Worm (Caenorhabditis elegans) whole organism, young adult: ENCODE measurements around the gene ZC373.5.

ENCODE experiments used
- B0035.1 ChIP-seq: sonication (generic microtip); optimal IDR thresholded peaks from 2 replicates; lab custom pipeline; 2016; ENCODE audit warnings: missing genetic modification characterization, mild to moderate bottlenecking, missing compliant biosample characterization, missing genotype, missing genetic modification reagents
- B0261.1 ChIP-seq: sonication (generic microtip); optimal IDR thresholded peaks from 2 replicates; lab custom pipeline; 2016; ENCODE audit warnings: mild to moderate bottlenecking, missing genetic modification characterization, moderate library complexity, missing compliant biosample characterization
- C06A6.2 ChIP-seq: fragments of 200-800 bp; sonication (Bioruptor generic); conservative IDR thresholded peaks from 2 replicates; pipeline ENCODE4 v1.3.6; 2022; ENCODE audit warnings: missing genetic modification characterization, missing compliant biosample characterization
- F37B4.10 ChIP-seq: fragments of 200-800 bp; sonication (Bioruptor generic); IDR thresholded peaks from 2 replicates; pipeline ENCODE4 v1.3.6; 2022; ENCODE audit warnings: missing genetic modification characterization, missing compliant biosample characterization
- F39B2.1 ChIP-seq: fragments of 200-800 bp; sonication (Bioruptor generic); IDR thresholded peaks from 2 replicates; pipeline ENCODE4 v1.3.6; 2022; ENCODE audit warnings: missing genetic modification reagents, missing genetic modification characterization, missing compliant biosample characterization
- F49E8.2 ChIP-seq: sonication (generic microtip); optimal IDR thresholded peaks from 3 replicates; lab custom pipeline; 2017; ENCODE audit warnings: missing genetic modification characterization, mild to moderate bottlenecking, missing compliant biosample characterization, antibody characterized with exemption, moderate library complexity; ENCODE audit not compliant: insufficient read depth
- F52B5.7 ChIP-seq: sonication (generic microtip); optimal IDR thresholded peaks from 2 replicates; lab custom pipeline; 2016; ENCODE audit warnings: mild to moderate bottlenecking, missing genetic modification characterization, missing compliant biosample characterization
- K11D2.4 ChIP-seq: fragments of 200-800 bp; sonication (Bioruptor generic); IDR thresholded peaks from 2 replicates; pipeline ENCODE4 v1.3.6; 2022; ENCODE audit warnings: missing genetic modification reagents, missing genetic modification characterization, missing compliant biosample characterization
- T26A5.8 ChIP-seq: sonication (generic microtip); optimal IDR thresholded peaks from 2 replicates; lab custom pipeline; 2016; ENCODE audit warnings: missing genetic modification characterization, missing compliant biosample characterization
- akir-1 ChIP-seq: fragments of 200-800 bp; sonication (Bioruptor generic); optimal IDR thresholded peaks from 2 replicates; lab custom pipeline; 2018; ENCODE audit warnings: mild to moderate bottlenecking, missing genetic modification characterization, moderate library complexity, missing compliant biosample characterization
- aptf-3 ChIP-seq: fragments of 200-800 bp; sonication (Bioruptor generic); IDR thresholded peaks from 2 replicates; pipeline ENCODE4 v1.3.6; 2022; ENCODE audit warnings: missing genetic modification characterization, missing compliant biosample characterization
- ceh-79 ChIP-seq: sonication (generic microtip); optimal IDR thresholded peaks from 2 replicates; lab custom pipeline; 2017; ENCODE audit warnings: mild to moderate bottlenecking, missing genetic modification characterization, missing compliant biosample characterization
- chd-7 ChIP-seq: sonication (generic microtip); optimal IDR thresholded peaks from 2 replicates; lab custom pipeline; 2016; ENCODE audit warnings: mild to moderate bottlenecking, missing genetic modification characterization, moderate library complexity, missing compliant biosample characterization
- dox-1 ChIP-seq: fragments of 200-800 bp; sonication (Bioruptor generic); IDR thresholded peaks from 2 replicates; pipeline ENCODE4 v1.3.6; 2022; ENCODE audit warnings: missing genetic modification reagents, missing genetic modification characterization, missing compliant biosample characterization
- dpl-1 ChIP-seq: fragments of 150-350 bp; optimal IDR thresholded peaks from 2 replicates; lab custom pipeline; 2014; ENCODE audit warnings: missing biosample characterization, missing genetic modification reagents, missing genetic modification characterization
- ets-4 ChIP-seq: fragments of 200-800 bp; sonication (Bioruptor generic); optimal IDR thresholded peaks from 2 replicates; lab custom pipeline; 2018; ENCODE audit warnings: mild to moderate bottlenecking, missing genetic modification characterization, missing compliant biosample characterization
- hmg-20 ChIP-seq: fragments of 200-800 bp; sonication (Bioruptor generic); IDR thresholded peaks from 2 replicates; pipeline ENCODE4 v1.3.6; 2022; ENCODE audit warnings: missing genetic modification reagents, missing genetic modification characterization, missing compliant biosample characterization
- let-526 ChIP-seq: fragments of 200-800 bp; sonication (Bioruptor generic); IDR thresholded peaks from 2 replicates; pipeline ENCODE4 v1.3.6; 2022; ENCODE audit warnings: missing genetic modification reagents, missing genetic modification characterization, missing compliant biosample characterization
- lin-35 ChIP-seq, 3 experiments: fragments of 150-350 bp in 2 of 3; sonication (generic microtip) in 1 of 3; optimal IDR thresholded peaks; 2 replicates each; lab custom pipeline; 2014 to 2018; ENCODE audit warnings: missing biosample characterization in 3 of 3, missing genetic modification characterization in 3 of 3, missing genetic modification reagents in 3 of 3
- lir-1 ChIP-seq: fragments of 200-800 bp; sonication (Bioruptor generic); conservative IDR thresholded peaks from 2 replicates; pipeline ENCODE4 v1.3.6; 2022; ENCODE audit warnings: missing genetic modification reagents, missing genetic modification characterization, missing compliant biosample characterization
- madf-8 ChIP-seq: fragments of 200-800 bp; sonication (Bioruptor generic); conservative IDR thresholded peaks from 2 replicates; pipeline ENCODE4 v1.3.6; 2022; ENCODE audit warnings: missing genetic modification reagents, missing genetic modification characterization, missing compliant biosample characterization
- nhr-80 ChIP-seq: sonication (generic microtip); optimal IDR thresholded peaks from 2 replicates; lab custom pipeline; 2016; ENCODE audit warnings: missing genetic modification characterization, missing compliant biosample characterization
- rcor-1 ChIP-seq: fragments of 200-800 bp; sonication (Bioruptor generic); IDR thresholded peaks from 2 replicates; pipeline ENCODE4 v1.3.6; 2022; ENCODE audit warnings: missing genetic modification reagents, missing genetic modification characterization, missing compliant biosample characterization
- sea-2 ChIP-seq: fragments of 200-800 bp; sonication (Bioruptor generic); IDR thresholded peaks from 2 replicates; pipeline ENCODE4 v1.3.6; 2022; ENCODE audit warnings: missing genetic modification characterization, missing compliant biosample characterization
- snpc-1.1 ChIP-seq: sonication (generic microtip); optimal IDR thresholded peaks from 2 replicates; lab custom pipeline; 2017; ENCODE audit warnings: missing genetic modification characterization, mild to moderate bottlenecking, missing compliant biosample characterization, antibody characterized with exemption, moderate library complexity, missing genotype, missing genetic modification reagents; ENCODE audit not compliant: insufficient read depth
- snpc-1.3 ChIP-seq: sonication (generic microtip); optimal IDR thresholded peaks from 2 replicates; lab custom pipeline; 2017; ENCODE audit warnings: missing genetic modification characterization, mild to moderate bottlenecking, missing compliant biosample characterization, antibody characterized with exemption, moderate library complexity, missing genotype, missing genetic modification reagents; ENCODE audit not compliant: insufficient read depth
- snpc-3.4 ChIP-seq: sonication (generic microtip); optimal IDR thresholded peaks from 2 replicates; lab custom pipeline; 2017; ENCODE audit warnings: missing genetic modification characterization, mild to moderate bottlenecking, missing compliant biosample characterization, antibody characterized with exemption, moderate library complexity, missing genotype, missing genetic modification reagents
- snpc-4 ChIP-seq, 5 experiments: fragments of 150-350 bp in 1 of 5; sonication (generic microtip) in 4 of 5; optimal IDR thresholded peaks; 2 replicates each; lab custom pipeline; 2014 to 2018; ENCODE audit warnings: missing genetic modification characterization in 5 of 5, missing biosample characterization in 3 of 5, antibody characterized with exemption in 2 of 5, mild to moderate bottlenecking in 2 of 5, missing compliant biosample characterization in 2 of 5, missing genotype in 2 of 5, moderate library complexity in 2 of 5, missing genetic modification reagents in 1 of 5
- zim-3 ChIP-seq: sonication (generic microtip); optimal IDR thresholded peaks from 2 replicates; lab custom pipeline; 2017; ENCODE audit warnings: mild to moderate bottlenecking, missing genetic modification characterization, moderate library complexity, missing compliant biosample characterization
- ztf-28 ChIP-seq: fragments of 200-800 bp; sonication (Bioruptor generic); IDR thresholded peaks from 2 replicates; pipeline ENCODE4 v1.3.6; 2022; ENCODE audit warnings: missing genetic modification reagents, missing genetic modification characterization, missing compliant biosample characterization

The ZC373.5 gene

DNA sequence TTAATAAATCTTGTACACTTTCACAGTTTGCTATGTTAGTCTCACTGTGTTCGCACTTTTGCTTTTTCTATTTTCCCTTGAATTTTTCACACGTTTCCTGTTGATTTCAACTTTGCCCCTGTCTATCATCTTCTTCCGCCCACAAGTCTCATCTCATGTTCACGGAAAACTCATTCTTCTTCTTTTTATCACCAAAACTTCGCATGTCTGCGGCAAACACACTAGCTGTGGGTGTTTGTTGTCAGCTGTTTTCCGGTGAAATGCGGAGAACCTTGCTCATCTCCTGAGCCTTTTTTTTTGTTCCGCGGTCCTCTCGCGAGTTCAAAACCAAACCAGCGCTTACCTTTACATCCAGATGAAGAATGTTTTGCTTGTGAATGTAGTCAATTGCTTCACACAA, 5.7 kb downstream of the ZC373.5 start:
- no peak for TF ChIP-seq ztf-28
- 0 out of 2 replicates have a peak, but pooled peaks have one; percentile 48 for TF ChIP-seq K11D2.4 (GFP tag; lab: Robert Waterston, UW)

DNA sequence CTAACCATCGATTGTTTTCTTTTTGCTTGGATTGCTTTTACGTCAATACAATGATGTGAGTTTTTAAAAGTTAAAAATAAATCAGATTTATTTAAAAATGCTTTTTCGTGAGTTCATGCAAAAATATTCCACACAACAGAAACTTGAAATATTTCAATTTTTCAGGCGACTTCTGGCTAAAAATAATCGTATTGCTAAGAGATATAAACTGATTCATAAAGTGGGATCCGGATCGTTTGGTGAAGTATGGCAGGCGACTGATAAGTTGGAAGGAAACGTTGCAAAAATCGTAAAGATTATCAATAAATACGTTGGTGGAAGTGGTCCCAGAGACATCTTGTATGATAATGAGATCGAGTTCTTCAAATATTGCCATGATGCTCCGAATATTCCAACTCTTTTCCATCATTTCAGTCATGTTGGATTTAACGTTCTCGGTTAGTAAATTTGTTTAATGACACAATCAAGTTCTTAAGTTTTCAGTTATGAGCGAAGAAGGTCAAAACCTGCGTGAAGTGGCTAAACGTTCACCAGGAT, 13.6 kb downstream of the ZC373.5 start, which contains the start of gene ZC373.3:
Gene ZC373.3 (plus strand): TSS at position 51 of the 537 bp plus-strand sequence.
- TF ChIP-seq lin-35 (GFP tag; optimal IDR thresholded peaks at IDR 0.05; lab: Kevin White, UChicago), result no peak
- no peak for TF ChIP-seq B0035.1
- no peak for TF ChIP-seq dox-1
- no peak for TF ChIP-seq ceh-79 (tag; lab: Kevin White, UChicago)
- TF ChIP-seq F37B4.10 (GFP tag; lab: Robert Waterston, UW), result no peak
- TF ChIP-seq snpc-1.3 (tag; lab: Kevin White, UChicago), result no peak
- TF ChIP-seq chd-7, result no peak
- TF ChIP-seq C06A6.2 (GFP tag; lab: Robert Waterston, UW), result no peak
- TF ChIP-seq F49E8.2 (tag; lab: Kevin White, UChicago), result no peak

DNA sequence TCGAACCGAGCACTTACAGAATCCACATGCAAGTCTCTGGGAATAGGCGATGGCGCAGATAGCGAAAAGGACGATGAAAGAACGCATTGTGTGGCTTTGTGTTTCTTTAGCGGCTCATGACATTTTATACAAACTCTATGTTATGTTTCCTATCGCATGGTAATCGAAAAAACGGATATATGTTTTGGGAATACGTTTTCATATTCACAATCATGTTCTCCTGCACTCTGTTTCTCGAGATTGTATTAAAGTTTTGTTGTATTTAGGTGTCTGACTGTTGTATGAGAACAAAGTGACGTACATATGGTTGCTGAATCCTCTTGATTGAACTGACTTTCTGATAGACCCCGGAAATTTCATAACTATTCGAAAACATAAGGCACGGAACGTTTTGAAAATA, 15.9 kb downstream of the ZC373.5 start, which contains the start of gene ZC373.2:
Gene ZC373.2 (minus strand): TSS at position 101 of the 400 bp plus-strand sequence.
- TF ChIP-seq akir-1 (GFP tag; lab: Kevin White, UChicago), result no peak
- no peak for TF ChIP-seq dpl-1 (GFP tag; lab: Kevin White, UChicago)
- no peak for TF ChIP-seq sea-2
- TF ChIP-seq aptf-3 (GFP tag; lab: Robert Waterston, UW), result no peak
- TF ChIP-seq let-526, result no peak
- TF ChIP-seq ets-4 (GFP tag; lab: Kevin White, UChicago), result no peak
- TF ChIP-seq F39B2.1 (GFP tag; lab: Robert Waterston, UW), result no peak
- no peak for TF ChIP-seq T26A5.8 (tag; lab: Kevin White, UChicago)
- no peak for TF ChIP-seq zim-3
- no peak for TF ChIP-seq rcor-1 (GFP tag; lab: Robert Waterston, UW)
- TF ChIP-seq lir-1 (GFP tag; lab: Robert Waterston, UW), result no peak
- no peak for TF ChIP-seq F52B5.7
- TF ChIP-seq snpc-4 (GFP tag; optimal IDR thresholded peaks at IDR 0.05; lab: Kevin White, UChicago), result no peak
- no peak for TF ChIP-seq snpc-4 (tag; optimal IDR thresholded peaks at IDR 0.05; lab: Kevin White, UChicago)
- TF ChIP-seq, all 124 proteins: peak for 0

DNA sequence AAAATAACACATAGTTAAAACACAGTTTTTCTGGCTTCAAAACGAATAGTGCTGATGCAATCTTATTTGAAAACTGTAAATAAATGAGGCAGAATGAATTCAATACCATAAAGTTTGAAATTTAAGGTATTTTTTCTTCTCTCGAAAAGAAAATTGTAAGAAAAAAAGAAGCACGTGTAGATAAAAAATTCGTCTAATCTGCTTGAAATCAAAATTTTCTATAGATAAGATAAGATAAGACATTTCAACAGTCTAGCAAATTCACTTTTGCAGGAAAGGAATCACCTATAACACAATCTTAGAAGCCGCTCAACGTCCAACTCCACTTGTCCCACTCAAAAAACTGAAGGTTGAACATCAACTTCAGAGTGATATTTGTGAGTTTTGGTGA, 19.8 kb downstream of the ZC373.5 start:
- no peak for TF ChIP-seq snpc-3.4 (tag; lab: Kevin White, UChicago)
- no peak for TF ChIP-seq B0261.1 (tag; lab: Kevin White, UChicago)
- TF ChIP-seq madf-8 (GFP tag; lab: Robert Waterston, UW), result no peak
- TF ChIP-seq snpc-1.3 (tag; lab: Kevin White, UChicago), result no peak
- no peak for TF ChIP-seq hmg-20 (GFP tag; lab: Robert Waterston, UW)
- TF ChIP-seq, all 124 proteins: peak for 0

DNA sequence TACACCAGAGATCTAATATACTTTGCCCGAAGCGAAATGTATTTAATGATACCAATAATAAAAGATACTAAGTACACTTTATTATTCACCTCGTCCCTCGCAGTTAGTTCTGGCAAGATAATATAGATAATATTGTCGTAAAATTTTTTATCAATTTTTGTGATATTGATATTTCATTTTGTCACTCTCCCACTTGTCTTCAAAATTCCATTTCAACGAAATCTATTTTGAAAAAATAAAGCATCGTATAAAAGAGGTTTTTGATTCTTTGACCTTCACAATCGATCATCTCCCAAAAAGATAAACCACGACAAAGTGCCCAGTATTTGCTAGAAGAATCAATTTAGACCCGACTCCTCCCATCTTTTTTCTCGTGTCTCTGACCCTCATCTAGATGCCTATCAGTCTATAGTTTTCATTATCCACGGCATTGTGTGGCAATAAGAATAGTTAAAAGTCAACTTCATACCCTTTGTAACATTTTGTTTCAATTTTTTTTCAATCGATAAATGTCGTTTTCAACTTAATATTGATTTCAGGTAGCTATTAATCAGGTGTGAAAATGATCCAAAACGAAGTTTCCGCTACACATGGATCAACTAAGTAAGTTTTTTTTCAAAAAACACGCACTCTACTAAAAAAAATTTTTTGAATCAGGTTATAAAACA, 20.3 kb downstream of the ZC373.5 start, which contains the start of gene cbs-1:
Gene cbs-1 (plus strand): TSS at position 534 of the 668 bp plus-strand sequence.
- TF ChIP-seq snpc-1.1 (tag; lab: Kevin White, UChicago), result no peak
- peak; percentile 9 for TF ChIP-seq nhr-80 (tag; lab: Kevin White, UChicago)
